Fruit fly (Drosophila melanogaster) whole organism, embryonic: ENCODE measurements around the gene CG13043.

Experiments
- ATbp ChIP-seq: fragments of 200-800 bp; sonication (Bioruptor generic); optimal IDR thresholded peaks from 2 replicates; lab custom pipeline; 2017; ENCODE audit warnings: missing biosample characterization, mild to moderate bottlenecking, missing genetic modification characterization, missing genetic modification reagents
- Atf-2 ChIP-seq: fragments of 200-800 bp; sonication (Bioruptor generic); optimal IDR thresholded peaks from 2 replicates; lab custom pipeline; 2016; ENCODE audit warnings: missing biosample characterization, missing genetic modification characterization
- B-H1 ChIP-seq: fragments of 200-800 bp; sonication (Bioruptor generic); IDR thresholded peaks from 3 replicates; pipeline ENCODE4 v1.3.6; 2022; ENCODE audit warnings: missing biosample characterization, missing genetic modification characterization
- CG10209 ChIP-seq: fragments of 200-800 bp; sonication (Bioruptor generic); optimal IDR thresholded peaks from 3 replicates; lab custom pipeline; 2017; ENCODE audit warnings: missing biosample characterization, mild to moderate bottlenecking, missing genetic modification characterization, missing genetic modification reagents
- CG11093 ChIP-seq: fragments of 200-800 bp; sonication (Bioruptor generic); IDR thresholded peaks from 3 replicates; pipeline ENCODE4 v1.3.6; 2022; ENCODE audit warnings: missing biosample characterization, missing genetic modification characterization
- CG11456 ChIP-seq: fragments of 200-800 bp; sonication (Bioruptor generic); IDR thresholded peaks from 3 replicates; pipeline ENCODE4 v1.3.6; 2022; ENCODE audit warnings: missing biosample characterization, missing genetic modification characterization
- CG11504 ChIP-seq: fragments of 200-800 bp; sonication (Bioruptor generic); optimal IDR thresholded peaks from 3 replicates; lab custom pipeline; 2019; ENCODE audit warnings: missing biosample characterization, mild to moderate bottlenecking, missing genetic modification characterization, moderate library complexity
- CG12104 ChIP-seq: fragments of 200-800 bp; sonication (Bioruptor generic); optimal IDR thresholded peaks from 3 replicates; lab custom pipeline; 2016; ENCODE audit warnings: missing biosample characterization, missing genetic modification characterization
- CG12659 ChIP-seq: fragments of 200-800 bp; sonication (Bioruptor generic); optimal IDR thresholded peaks from 3 replicates; lab custom pipeline; 2017; ENCODE audit warnings: mild to moderate bottlenecking, missing biosample characterization, missing genetic modification reagents, missing genetic modification characterization
- CG14667 ChIP-seq: fragments of 200-800 bp; sonication (Bioruptor generic); IDR thresholded peaks from 2 replicates; pipeline ENCODE4 v1.3.6; 2022; ENCODE audit warnings: missing biosample characterization, missing genetic modification characterization
- CG15514 ChIP-seq: fragments of 200-800 bp; sonication (Bioruptor generic); optimal IDR thresholded peaks from 3 replicates; lab custom pipeline; 2017; ENCODE audit warnings: missing biosample characterization, missing genetic modification characterization, mild to moderate bottlenecking, moderate library complexity, missing genetic modification reagents
- CG17568 ChIP-seq: fragments of 200-800 bp; sonication (Bioruptor generic); optimal IDR thresholded peaks from 2 replicates; lab custom pipeline; 2018; ENCODE audit warnings: missing biosample characterization, mild to moderate bottlenecking, missing genetic modification characterization, moderate library complexity
- CG17802 ChIP-seq: fragments of 200-800 bp; sonication (Bioruptor generic); optimal IDR thresholded peaks from 2 replicates; lab custom pipeline; 2018; ENCODE audit warnings: missing biosample characterization, mild to moderate bottlenecking, missing genetic modification characterization, moderate library complexity
- CG2202 ChIP-seq: fragments of 200-800 bp; sonication (Bioruptor generic); optimal IDR thresholded peaks from 2 replicates; lab custom pipeline; 2018; ENCODE audit warnings: missing biosample characterization, mild to moderate bottlenecking, missing genetic modification characterization
- CG31388 ChIP-seq: fragments of 200-800 bp; sonication (Bioruptor generic); optimal IDR thresholded peaks from 2 replicates; lab custom pipeline; 2016; ENCODE audit warnings: missing biosample characterization, missing genetic modification characterization
- CG32772 ChIP-seq: fragments of 200-800 bp; sonication (Bioruptor generic); IDR thresholded peaks from 2 replicates; pipeline ENCODE4 v1.3.6; 2022; ENCODE audit warnings: missing biosample characterization, missing genetic modification characterization
- CG34422 ChIP-seq: fragments of 200-800 bp; sonication (Bioruptor generic); IDR thresholded peaks from 3 replicates; pipeline ENCODE4 v1.3.6; 2022; ENCODE audit warnings: missing biosample characterization, missing genetic modification characterization
- CG4424 ChIP-seq: fragments of 200-800 bp; sonication (Bioruptor generic); optimal IDR thresholded peaks from 3 replicates; lab custom pipeline; 2016; ENCODE audit warnings: missing biosample characterization, missing genetic modification characterization
- CG4730 ChIP-seq: fragments of 200-800 bp; sonication (Bioruptor generic); IDR thresholded peaks from 2 replicates; pipeline ENCODE4 v1.3.6; 2022; ENCODE audit warnings: missing biosample characterization, missing genetic modification characterization
- CG7786 ChIP-seq: fragments of 200-800 bp; sonication (Bioruptor generic); optimal IDR thresholded peaks from 2 replicates; lab custom pipeline; 2016; ENCODE audit warnings: missing biosample characterization, missing genetic modification characterization
- CG9437 ChIP-seq: fragments of 200-800 bp; sonication (Bioruptor generic); optimal IDR thresholded peaks from 2 replicates; lab custom pipeline; 2018; ENCODE audit warnings: missing biosample characterization, mild to moderate bottlenecking, missing genetic modification characterization
- Chrac-16 ChIP-seq: fragments of 200-800 bp; sonication (Bioruptor generic); optimal IDR thresholded peaks from 3 replicates; lab custom pipeline; 2016; ENCODE audit warnings: missing biosample characterization, missing genetic modification characterization
- CoRest ChIP-seq: fragments of 200-800 bp; sonication (Bioruptor generic); optimal IDR thresholded peaks from 3 replicates; lab custom pipeline; 2018; ENCODE audit warnings: missing biosample characterization, mild to moderate bottlenecking, missing genetic modification characterization, moderate library complexity
- Gug ChIP-seq: fragments of 200-800 bp; sonication (Bioruptor generic); IDR thresholded peaks from 4 replicates; pipeline ENCODE4 v1.3.6; 2022; ENCODE audit warnings: missing biosample characterization, missing genetic modification characterization
- Lhr ChIP-seq: fragments of 200-800 bp; sonication (Bioruptor generic); optimal IDR thresholded peaks from 3 replicates; lab custom pipeline; 2017; ENCODE audit warnings: mild to moderate bottlenecking, missing biosample characterization, missing genetic modification reagents, missing genetic modification characterization
- Mrtf ChIP-seq: fragments of 200-800 bp; sonication (Bioruptor generic); IDR thresholded peaks from 3 replicates; pipeline ENCODE4 v1.3.6; 2022; ENCODE audit warnings: missing biosample characterization, missing genetic modification characterization
- NC2β ChIP-seq: fragments of 200-800 bp; sonication (Bioruptor generic); optimal IDR thresholded peaks from 2 replicates; lab custom pipeline; 2016; ENCODE audit warnings: missing biosample characterization, missing genetic modification characterization
- Ravus ChIP-seq: fragments of 200-800 bp; sonication (Bioruptor generic); IDR thresholded peaks from 2 replicates; pipeline ENCODE4 v1.3.6; 2022; ENCODE audit warnings: missing biosample characterization, missing genetic modification characterization
- Six4 ChIP-seq: fragments of 200-800 bp; sonication (Bioruptor generic); optimal IDR thresholded peaks from 2 replicates; lab custom pipeline; 2016; ENCODE audit warnings: missing biosample characterization, missing genetic modification characterization
- Spps ChIP-seq: fragments of 200-800 bp; sonication (Bioruptor generic); optimal IDR thresholded peaks from 2 replicates; lab custom pipeline; 2018; ENCODE audit warnings: missing biosample characterization, mild to moderate bottlenecking, missing genetic modification characterization
- ab ChIP-seq: fragments of 200-800 bp; sonication (Bioruptor generic); optimal IDR thresholded peaks from 2 replicates; lab custom pipeline; 2016; ENCODE audit warnings: missing biosample characterization, missing genetic modification characterization
- abd-A ChIP-seq: fragments of 200-800 bp; sonication (Bioruptor generic); optimal IDR thresholded peaks from 3 replicates; lab custom pipeline; 2019; ENCODE audit warnings: missing biosample characterization, mild to moderate bottlenecking, missing genetic modification characterization, moderate library complexity
- ap ChIP-seq: fragments of 200-800 bp; sonication (Bioruptor generic); IDR thresholded peaks from 2 replicates; pipeline ENCODE4 v1.3.6; 2022; ENCODE audit warnings: missing biosample characterization, missing genetic modification characterization
- ase ChIP-seq: fragments of 200-800 bp; sonication (Bioruptor generic); IDR thresholded peaks from 3 replicates; pipeline ENCODE4 v1.3.6; 2022; ENCODE audit warnings: missing biosample characterization, missing genetic modification characterization
- bab2 ChIP-seq: fragments of 200-800 bp; sonication (Bioruptor generic); optimal IDR thresholded peaks from 2 replicates; lab custom pipeline; 2016; ENCODE audit warnings: missing biosample characterization, missing genetic modification characterization
- cato ChIP-seq: fragments of 200-800 bp; sonication (Bioruptor generic); optimal IDR thresholded peaks from 2 replicates; lab custom pipeline; 2016; ENCODE audit warnings: missing biosample characterization, missing genetic modification characterization, borderline replicate concordance
- dysf ChIP-seq: fragments of 200-800 bp; sonication (Bioruptor generic); IDR thresholded peaks from 3 replicates; pipeline ENCODE4 v1.3.6; 2022; ENCODE audit warnings: missing biosample characterization, missing genetic modification characterization
- esg ChIP-seq: fragments of 200-800 bp; sonication (Bioruptor generic); conservative IDR thresholded peaks from 2 replicates; pipeline ENCODE4 v1.3.6; 2022; ENCODE audit warnings: missing biosample characterization, missing genetic modification characterization
- fd3F ChIP-seq: fragments of 200-800 bp; sonication (Bioruptor generic); optimal IDR thresholded peaks from 2 replicates; lab custom pipeline; 2018; ENCODE audit warnings: missing biosample characterization, mild to moderate bottlenecking, missing genetic modification characterization, moderate library complexity
- gt ChIP-seq: fragments of 200-800 bp; sonication (Bioruptor generic); IDR thresholded peaks from 2 replicates; pipeline ENCODE4 v1.3.6; 2022; ENCODE audit warnings: missing biosample characterization, missing genetic modification characterization
- odd ChIP-seq: fragments of 200-800 bp; sonication (Bioruptor generic); optimal IDR thresholded peaks from 2 replicates; lab custom pipeline; 2017; ENCODE audit warnings: missing biosample characterization, mild to moderate bottlenecking, missing genetic modification characterization
- phol ChIP-seq: fragments of 200-800 bp; sonication (Bioruptor generic); optimal IDR thresholded peaks from 3 replicates; lab custom pipeline; 2018; ENCODE audit warnings: missing biosample characterization, mild to moderate bottlenecking, missing genetic modification characterization, moderate library complexity
- psq ChIP-seq: fragments of 200-800 bp; sonication (Bioruptor generic); optimal IDR thresholded peaks from 2 replicates; lab custom pipeline; 2017; ENCODE audit warnings: missing biosample characterization, missing genetic modification characterization
- row ChIP-seq: fragments of 200-800 bp; sonication (Bioruptor generic); IDR thresholded peaks from 3 replicates; pipeline ENCODE4 v1.3.6; 2022; ENCODE audit warnings: missing biosample characterization, missing genetic modification characterization
- shn ChIP-seq: fragments of 200-800 bp; sonication (Bioruptor generic); optimal IDR thresholded peaks from 3 replicates; lab custom pipeline; 2016; ENCODE audit warnings: missing biosample characterization, missing genetic modification characterization
- slbo ChIP-seq: fragments of 200-800 bp; sonication (Bioruptor generic); IDR thresholded peaks from 2 replicates; pipeline ENCODE4 v1.3.6; 2022; ENCODE audit warnings: missing biosample characterization, missing genetic modification characterization
- ssp ChIP-seq: fragments of 200-800 bp; sonication (Bioruptor generic); IDR thresholded peaks from 2 replicates; pipeline ENCODE4 v1.3.6; 2022; ENCODE audit warnings: missing biosample characterization, missing genetic modification characterization
- tap ChIP-seq: fragments of 200-800 bp; optimal IDR thresholded peaks from 3 replicates; lab custom pipeline; 2019; ENCODE audit warnings: missing biosample characterization, mild to moderate bottlenecking, missing genetic modification characterization, moderate library complexity
- tin ChIP-seq: fragments of 200-800 bp; sonication (Bioruptor generic); optimal IDR thresholded peaks from 3 replicates; lab custom pipeline; 2016; ENCODE audit warnings: missing biosample characterization, missing genetic modification characterization
- tup ChIP-seq: fragments of 200-800 bp; sonication (Bioruptor generic); optimal IDR thresholded peaks from 2 replicates; lab custom pipeline; 2016; ENCODE audit warnings: missing biosample characterization, mild to moderate bottlenecking, missing genetic modification characterization, moderate library complexity
- yki ChIP-seq: fragments of >200 bp; optimal IDR thresholded peaks from 3 replicates; lab custom pipeline; 2018

CG13043 gene

DNA sequence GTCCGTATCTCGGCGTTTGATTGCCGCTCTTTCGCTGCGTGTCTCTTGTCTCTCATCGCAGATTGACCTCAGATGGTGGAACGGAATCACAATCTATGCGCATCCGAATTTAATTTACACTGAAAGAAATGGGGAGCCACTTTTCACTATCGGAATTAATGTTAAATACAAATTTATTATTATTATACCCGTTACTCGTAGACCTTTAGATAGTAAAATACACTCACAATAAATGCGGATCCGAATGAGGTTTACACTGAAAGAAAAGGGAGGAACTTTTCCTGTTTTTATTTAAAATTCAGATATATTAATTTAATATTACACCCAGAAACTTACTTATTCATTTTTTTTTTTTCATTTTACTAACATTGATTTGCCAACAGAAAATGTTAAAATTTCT is 16.6 kb downstream of the CG13043 start (continued):
- TF ChIP-seq CG11504: no peak
- no peak for TF ChIP-seq ATbp (GFP tag; lab: Kevin White, UChicago)
- TF ChIP-seq ase (GFP tag; lab: Robert Waterston, UW): peak; percentile 47; the same call in 1 of the 3 replicates
- TF ChIP-seq CG34422 (GFP tag; lab: Robert Waterston, UW): peak; percentile 50; the same call in 1 of the 3 replicates
- 0 out of 2 replicates have a peak, but pooled peaks have one; percentile 25 for TF ChIP-seq CG32772 (GFP tag; lab: Robert Waterston, UW)
- TF ChIP-seq CG11093 (GFP tag; lab: Robert Waterston, UW): no peak
- TF ChIP-seq CoRest (tag; lab: Kevin White, UChicago): peak; percentile 20
- TF ChIP-seq Ravus (GFP tag; lab: Robert Waterston, UW): no peak
- TF ChIP-seq CG17568 (GFP tag; lab: Kevin White, UChicago): no peak
- TF ChIP-seq CG2202 (tag; lab: Kevin White, UChicago): no peak
- no peak for TF ChIP-seq psq (GFP tag; lab: Kevin White, UChicago)
- no peak for TF ChIP-seq CG7786
- TF ChIP-seq tup (GFP tag; lab: Kevin White, UChicago): no peak
- TF ChIP-seq row: peak; percentile 34; the same call in 1 of the 3 replicates
- TF ChIP-seq tin (GFP tag; lab: Kevin White, UChicago): peak; percentile 10
- TF ChIP-seq ap (GFP tag; lab: Robert Waterston, UW): peak; percentile 65
- TF ChIP-seq Chrac-16: peak; percentile 9
- no peak for TF ChIP-seq gt
- TF ChIP-seq CG12659: peak; percentile 19
- no peak for TF ChIP-seq Mrtf (GFP tag; lab: Robert Waterston, UW)
- no peak for TF ChIP-seq ssp
- no peak for TF ChIP-seq NC2β (GFP tag; lab: Kevin White, UChicago)
- 0 out of 3 replicates have a peak, but pooled peaks have one; percentile 16 for TF ChIP-seq B-H1 (GFP tag; lab: Robert Waterston, UW)
- peak; percentile 22; the same call in 1 of the 2 replicates for TF ChIP-seq slbo (GFP tag; lab: Robert Waterston, UW)
- TF ChIP-seq CG15514 (GFP tag; lab: Kevin White, UChicago): no peak
- TF ChIP-seq abd-A (tag; lab: Kevin White, UChicago): no peak
- TF ChIP-seq Spps: no peak
- no peak for TF ChIP-seq CG31388 (GFP tag; lab: Kevin White, UChicago)
- peak; percentile 5 for TF ChIP-seq tap
- no peak for TF ChIP-seq Atf-2 (GFP tag; lab: Kevin White, UChicago)
- no peak for TF ChIP-seq odd
- TF ChIP-seq phol: no peak
- peak; percentile 23 for TF ChIP-seq CG10209 (GFP tag; lab: Kevin White, UChicago)
- TF ChIP-seq Six4 (GFP tag; lab: Kevin White, UChicago): no peak
- no peak for TF ChIP-seq ab (GFP tag; lab: Kevin White, UChicago)
- peak; percentile 36 for TF ChIP-seq fd3F
- peak; percentile 25 for TF ChIP-seq CG9437 (GFP tag; lab: Kevin White, UChicago)
- TF ChIP-seq cato (GFP tag; lab: Kevin White, UChicago): no peak
- no peak for TF ChIP-seq CG12104 (GFP tag; lab: Kevin White, UChicago)
- no peak for TF ChIP-seq CG11456 (GFP tag; lab: Robert Waterston, UW)
- 0 out of 4 replicates have a peak, but pooled peaks have one; percentile 13 for TF ChIP-seq Gug (GFP tag; lab: Robert Waterston, UW)
- no peak for TF ChIP-seq CG17802 (tag; lab: Kevin White, UChicago)
- peak; percentile 61; the same call in 2 of the 3 replicates for TF ChIP-seq dysf (GFP tag; lab: Robert Waterston, UW)
- no peak for TF ChIP-seq CG14667
- TF ChIP-seq yki: no peak
- TF ChIP-seq Lhr (GFP tag; lab: Kevin White, UChicago): no peak
- TF ChIP-seq CG4424 (GFP tag; lab: Kevin White, UChicago): peak; percentile 38
- TF ChIP-seq bab2: no peak
- no peak for TF ChIP-seq shn (GFP tag; lab: Kevin White, UChicago)
- TF ChIP-seq esg (GFP tag; lab: Robert Waterston, UW): peak; percentile 64; the same call in 1 of the 2 replicates
- peak; percentile 50; the same call in 1 of the 2 replicates for TF ChIP-seq CG4730
